Worm (Caenorhabditis elegans) whole organism, midembryonic: Measurements from ENCODE around the gene F16F9.3.

Source experiments
- T22C8.4 ChIP-seq: fragments of 200-800 bp; sonication (Bioruptor generic); IDR thresholded peaks from 2 replicates; pipeline ENCODE4 v1.3.6; 2022; ENCODE audit warnings: missing genetic modification characterization, missing compliant biosample characterization
- flt-1 ChIP-seq: fragments of 200-800 bp; sonication (Bioruptor generic); IDR thresholded peaks from 2 replicates; pipeline ENCODE4 v1.3.6; 2022; ENCODE audit warnings: missing genetic modification characterization, missing compliant biosample characterization

DNA sequence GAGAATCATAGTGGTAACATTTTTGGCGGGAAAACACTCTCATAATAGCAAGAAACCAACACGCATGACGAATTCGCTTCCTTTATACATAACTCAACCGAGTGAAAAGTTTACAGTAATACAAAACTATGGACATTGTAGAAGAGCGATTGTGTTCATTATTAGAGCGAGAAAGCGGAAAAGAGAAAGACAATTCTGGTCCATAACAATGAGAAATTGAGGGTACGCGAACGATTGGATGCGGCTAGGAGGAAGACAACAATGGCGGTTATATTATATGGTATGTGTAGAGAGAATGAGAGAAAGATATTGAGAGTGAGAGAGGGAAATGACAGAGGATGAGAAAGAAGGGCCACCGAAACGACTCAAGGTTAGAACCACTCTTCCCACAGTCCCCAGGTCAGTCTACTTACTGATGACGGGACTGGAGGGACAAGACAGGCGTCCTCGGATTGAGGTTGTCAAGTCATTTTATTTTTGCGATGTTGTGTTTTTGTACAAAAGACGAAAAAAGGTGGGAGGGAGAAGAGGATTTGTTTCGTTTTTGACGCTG is 31.2 kb upstream of the F16F9.3 start:
- TF ChIP-seq flt-1 (GFP tag; lab: Robert Waterston, UW) (no peak), T22C8.4 (GFP tag; lab: Robert Waterston, UW) (no peak)
